Fruit fly (Drosophila melanogaster): ENCODE measurements around the gene CG5958.

CG5958 gene

DNA sequence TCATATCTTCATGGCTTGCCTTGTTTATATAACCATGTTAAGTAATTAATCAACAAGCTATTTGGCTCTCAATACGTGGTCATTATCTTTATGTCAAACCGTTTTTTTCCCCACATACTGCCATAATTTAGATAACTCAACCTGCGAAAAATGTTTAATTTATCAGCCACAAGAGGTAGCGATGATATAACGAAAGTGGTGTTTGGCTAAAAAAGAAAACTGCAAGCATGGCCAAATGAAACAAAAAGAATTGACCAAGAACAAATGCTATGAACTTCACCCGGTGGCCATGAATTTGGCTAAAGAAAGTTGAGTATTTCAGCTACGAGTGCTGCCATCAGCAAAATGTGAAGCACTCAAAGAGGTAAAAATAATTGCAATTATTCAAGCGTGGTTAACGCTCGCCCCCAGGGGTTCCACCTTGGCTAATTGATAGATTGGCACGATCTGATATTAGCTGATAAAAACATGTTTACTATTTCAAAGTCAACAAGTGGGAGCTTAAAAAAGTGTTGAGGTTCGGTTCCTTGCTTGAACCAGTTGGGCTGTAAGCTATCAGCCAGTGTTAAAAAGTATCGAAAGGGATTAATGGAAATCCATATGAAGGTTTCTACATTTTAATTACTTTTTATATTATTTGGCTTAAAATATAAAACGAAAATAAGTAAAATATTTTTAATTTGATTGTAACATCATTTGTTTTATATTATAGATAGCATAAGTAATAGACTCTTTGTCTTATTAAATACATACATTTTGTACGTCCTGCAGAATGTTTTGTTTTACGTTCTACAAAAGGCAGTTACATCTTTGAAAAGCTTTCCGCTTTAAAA lies 3.4 kb upstream of the CG5958 start (continued):
- TF ChIP-seq CG10959 (GFP tag; IDR thresholded peaks at IDR 0.05) (no peak), chn (GFP tag; optimal IDR thresholded peaks at IDR 0.05) (peak; percentile 29), CG10979 (tag; optimal IDR thresholded peaks at IDR 0.05) (no peak), slp2 (GFP tag; optimal IDR thresholded peaks at IDR 0.05) (peak; percentile 54), CG16815 (GFP tag; optimal IDR thresholded peaks at IDR 0.05) (no peak), Hr3 (GFP tag; optimal IDR thresholded peaks at IDR 0.05) (peak; percentile 60), en (GFP tag; optimal IDR thresholded peaks at IDR 0.05) (peak; percentile 11), CG12391 (tag; optimal IDR thresholded peaks at IDR 0.05) (peak; percentile 41), CG6791 (GFP tag; IDR thresholded peaks at IDR 0.05; ENCODE audit: partially characterized antibody) (no peak), CG12942 (GFP tag; optimal IDR thresholded peaks at IDR 0.05) (peak; percentile 70), Taf1 (GFP tag; IDR thresholded peaks at IDR 0.05) (peak; percentile 59; the same call in 1 of the 2 replicates), CG3407 (GFP tag; optimal IDR thresholded peaks at IDR 0.05) (peak; percentile 77), salm (tag; optimal IDR thresholded peaks at IDR 0.05) (peak; percentile 11), Opbp (GFP tag; IDR thresholded peaks at IDR 0.05; ENCODE audit: partially characterized antibody) (no peak), CG31365 (tag; optimal IDR thresholded peaks at IDR 0.05) (peak; percentile 41), E2f1 (GFP tag; IDR thresholded peaks at IDR 0.05) (peak; percentile 53), CG7271 (tag; optimal IDR thresholded peaks at IDR 0.05) (no peak), CG4360 (GFP tag; IDR thresholded peaks at IDR 0.05) (peak; percentile 40), toy (GFP tag; IDR thresholded peaks at IDR 0.05) (peak; percentile 43; the same call in 1 of the 2 replicates), eyg (GFP tag; optimal IDR thresholded peaks at IDR 0.05) (peak; percentile 79), kah (GFP tag; optimal IDR thresholded peaks at IDR 0.05) (peak; percentile 6), CG2129 (GFP tag; IDR thresholded peaks at IDR 0.05; ENCODE audit: partially characterized antibody) (no peak), Ptx1 (GFP tag; IDR thresholded peaks at IDR 0.05) (peak; percentile 61), C15 (GFP tag; IDR thresholded peaks at IDR 0.05) (peak; percentile 70; the same call in 1 of the 3 replicates), CG17361 (GFP tag; IDR thresholded peaks at IDR 0.05) (peak; percentile 42; the same call in 2 of the 3 replicates), CG2202 (tag; optimal IDR thresholded peaks at IDR 0.05) (no peak), onecut (GFP tag; IDR thresholded peaks at IDR 0.05) (peak; percentile 55), lilli (GFP tag; optimal IDR thresholded peaks at IDR 0.05) (peak; percentile 48), CG7987 (GFP tag; optimal IDR thresholded peaks at IDR 0.05) (peak; percentile 87), CG4328 (GFP tag; optimal IDR thresholded peaks at IDR 0.05) (peak; percentile 72), cwo (GFP tag; optimal IDR thresholded peaks at IDR 0.05) (peak; percentile 55), gt (GFP tag; IDR thresholded peaks at IDR 0.05) (no peak), CG43689 (GFP tag; IDR thresholded peaks at IDR 0.05) (peak; percentile 80), CG7963 (GFP tag; IDR thresholded peaks at IDR 0.05; ENCODE audit: partially characterized antibody) (no peak), CG12236 (GFP tag; optimal IDR thresholded peaks at IDR 0.05) (peak; percentile 58), CG3163 (GFP tag; optimal IDR thresholded peaks at IDR 0.05) (peak; percentile 67), CG7372 (GFP tag; IDR thresholded peaks at IDR 0.05) (peak; percentile 54; the same call in 1 of the 2 replicates), CG8388 (GFP tag; optimal IDR thresholded peaks at IDR 0.05) (peak; percentile 3), ken (GFP tag; IDR thresholded peaks at IDR 0.05) (no peak), nerfin-2 (GFP tag; IDR thresholded peaks at IDR 0.05; ENCODE audit: partially characterized antibody) (no peak), danr (GFP tag; IDR thresholded peaks at IDR 0.05) (peak; percentile 69; the same call in 1 of the 2 replicates), ash1 (GFP tag; optimal IDR thresholded peaks at IDR 0.05) (peak; percentile 50), ab (GFP tag; optimal IDR thresholded peaks at IDR 0.05) (no peak), sc (optimal IDR thresholded peaks at IDR 0.05) (no peak), sc (GFP tag; optimal IDR thresholded peaks at IDR 0.05) (peak; percentile 38), sima (GFP tag; optimal IDR thresholded peaks at IDR 0.05) (no peak), Med (GFP tag) (peak; percentile 97), zen (tag; optimal IDR thresholded peaks at IDR 0.05) (no peak), CG6272 (GFP tag; IDR thresholded peaks at IDR 0.05) (no peak)
